Worm (Caenorhabditis elegans): ENCODE results near the gene cutl-25.

The cutl-25 gene

DNA sequence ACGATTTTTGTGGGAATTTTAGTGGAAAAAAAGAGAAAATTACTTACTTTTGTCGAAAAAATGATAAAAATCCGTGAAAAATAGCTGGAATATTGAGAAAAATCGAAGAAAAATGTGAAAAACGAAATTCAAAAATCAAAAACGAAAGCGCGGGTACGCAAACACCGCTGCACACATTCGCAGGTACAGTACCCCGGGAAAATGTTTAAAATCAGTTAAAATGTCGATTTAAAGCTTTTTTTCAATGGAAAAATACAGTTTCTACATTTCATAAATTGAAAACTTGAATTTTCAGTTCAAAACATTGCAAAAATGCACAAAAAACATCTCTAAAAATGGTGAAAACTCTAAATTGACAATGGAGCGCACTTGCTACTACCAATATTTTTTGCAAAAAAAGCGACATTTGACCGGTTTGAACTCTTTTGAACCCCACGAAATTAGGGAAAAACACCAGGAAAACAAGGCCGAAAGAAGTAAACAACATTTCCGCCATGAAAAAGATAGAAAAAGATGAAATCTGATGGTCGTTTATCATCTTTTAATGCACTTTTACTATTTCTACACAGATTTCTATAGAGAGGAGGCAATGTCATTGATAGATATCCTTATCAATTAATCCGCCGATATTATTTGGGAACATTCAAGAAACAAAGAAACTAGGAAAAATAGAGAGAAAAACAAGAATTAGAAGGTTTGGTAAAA, 6.1 kb downstream of the cutl-25 start, which contains the start of gene daf-2:
TSS of gene daf-2 (minus strand) at position 112 of the 705 bp plus-strand sequence.
- peak; percentile 73 for TF ChIP-seq lin-38 (GFP tag; IDR thresholded peaks at IDR 0.05)
- no peak for TF ChIP-seq nhr-10 (tag; optimal IDR thresholded peaks at IDR 0.05)
- TF ChIP-seq F44E2.7 (GFP tag; IDR thresholded peaks at IDR 0.05): no peak
- TF ChIP-seq unc-62 (GFP tag; optimal IDR thresholded peaks at IDR 0.05 in 1 of 2): peak in 1 of 2 experiments; percentile 3
- TF ChIP-seq unc-62 (tag; optimal IDR thresholded peaks at IDR 0.05): no peak
- no peak for TF ChIP-seq nhr-41 (GFP tag; IDR thresholded peaks at IDR 0.05)
- TF ChIP-seq ztf-11 (tag; optimal IDR thresholded peaks at IDR 0.05): no peak
- TF ChIP-seq Y75B8A.6 (GFP tag; IDR thresholded peaks at IDR 0.05): no peak
- peak; percentile 4 for TF ChIP-seq nhr-28 (tag; optimal IDR thresholded peaks at IDR 0.05)
- TF ChIP-seq unc-130 (GFP tag; optimal IDR thresholded peaks at IDR 0.05): peak; percentile 10

DNA sequence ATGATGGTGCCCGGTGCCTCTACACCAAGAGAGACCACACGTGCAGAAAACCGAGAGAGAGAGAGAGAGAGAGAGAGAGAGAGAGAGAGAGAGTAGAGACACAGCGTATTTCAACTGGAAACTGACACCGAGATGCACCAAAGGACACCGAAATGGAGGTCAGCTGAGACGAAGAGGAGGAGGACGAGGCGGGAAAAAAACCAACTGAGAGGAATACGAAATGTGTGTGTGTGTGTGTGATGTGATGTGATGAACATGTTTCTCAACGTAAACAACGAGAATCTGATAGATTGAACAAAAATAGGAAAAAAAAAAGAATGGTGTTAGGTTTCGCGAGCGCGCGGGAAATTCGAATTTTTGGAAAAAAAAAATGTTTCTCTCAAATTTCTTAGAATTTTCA, 9.6 kb downstream of the cutl-25 start:
- TF ChIP-seq gei-8 (GFP tag; optimal IDR thresholded peaks at IDR 0.05) (no peak), ctbp-1 (GFP tag; IDR thresholded peaks at IDR 0.05) (no peak), ZK546.5 (tag; optimal IDR thresholded peaks at IDR 0.05) (no peak), tag-97 (GFP tag; IDR thresholded peaks at IDR 0.05) (no peak), unc-130 (GFP tag; optimal IDR thresholded peaks at IDR 0.05) (no peak), mdt-29 (GFP tag; IDR thresholded peaks at IDR 0.05) (no peak), fkh-10 (GFP tag; optimal IDR thresholded peaks at IDR 0.05) (no peak), nhr-28 (tag; optimal IDR thresholded peaks at IDR 0.05) (peak; percentile 84), egl-43 (GFP tag; IDR thresholded peaks at IDR 0.05) (no peak), ztf-11 (tag; optimal IDR thresholded peaks at IDR 0.05) (no peak), snpc-4 (tag; optimal IDR thresholded peaks at IDR 0.05) (no peak), unc-39 (tag; optimal IDR thresholded peaks at IDR 0.05) (no peak), ceh-20 (GFP tag; IDR thresholded peaks at IDR 0.05) (no peak), nhr-25 (tag; optimal IDR thresholded peaks at IDR 0.05; ENCODE audit: borderline replicate concordance, insufficient read depth) (peak; percentile 55), Y48G9A.11 (GFP tag; IDR thresholded peaks at IDR 0.05) (no peak), R02D3.7 (tag; optimal IDR thresholded peaks at IDR 0.05) (no peak), madf-9 (GFP tag; conservative IDR thresholded peaks at IDR 0.05) (no peak), saeg-2 (GFP tag; IDR thresholded peaks at IDR 0.05) (no peak), pha-4 (GFP tag; IDR thresholded peaks at IDR 0.05) (no peak), pha-4 (tag; optimal IDR thresholded peaks at IDR 0.05) (peak; percentile 31), Y105C5A.15 (GFP tag; IDR thresholded peaks at IDR 0.05) (no peak), unc-62 (GFP tag; optimal IDR thresholded peaks at IDR 0.05 in 1 of 2) (peak in 1 of 2 experiments; percentile 99), unc-62 (tag; optimal IDR thresholded peaks at IDR 0.05) (no peak), daf-8 (GFP tag; IDR thresholded peaks at IDR 0.05) (no peak), aha-1 (tag) (peak; percentile 98), Y5F2A.4 (GFP tag; optimal IDR thresholded peaks at IDR 0.05) (no peak), arid-1 (GFP tag; conservative IDR thresholded peaks at IDR 0.05) (no peak), spr-3 (GFP tag; optimal IDR thresholded peaks at IDR 0.05) (no peak), snpc-1.2 (GFP tag; IDR thresholded peaks at IDR 0.05) (no peak), lin-1 (GFP tag; IDR thresholded peaks at IDR 0.05) (no peak), egl-27 (tag; optimal IDR thresholded peaks at IDR 0.05) (no peak), dmd-6 (GFP tag; IDR thresholded peaks at IDR 0.05) (peak; percentile 49), ceh-44 (GFP tag; IDR thresholded peaks at IDR 0.05) (no peak), T20F7.1 (GFP tag; optimal IDR thresholded peaks at IDR 0.05) (no peak), dmd-8 (GFP tag; IDR thresholded peaks at IDR 0.05) (no peak), nhr-11 (tag; optimal IDR thresholded peaks at IDR 0.05) (peak; percentile 55), fos-1 (tag; optimal IDR thresholded peaks at IDR 0.05) (no peak), dve-1 (tag; optimal IDR thresholded peaks at IDR 0.05; ENCODE audit: insufficient read depth) (peak; percentile 45), dpl-1 (GFP tag; optimal IDR thresholded peaks at IDR 0.05) (peak; percentile 54), nhr-77 (tag; optimal IDR thresholded peaks at IDR 0.05) (peak; percentile 56), madf-5 (GFP tag; IDR thresholded peaks at IDR 0.05) (no peak), ztf-7 (tag; optimal IDR thresholded peaks at IDR 0.05) (no peak), attf-4 (tag; optimal IDR thresholded peaks at IDR 0.05) (no peak), T26A8.4 (GFP tag; IDR thresholded peaks at IDR 0.05) (no peak)

Data from whole organism, L4 larva.